Fruit fly (Drosophila melanogaster) whole organism, prepupa: ENCODE results near the gene Mer.

ENCODE experiments used
- Blimp-1 ChIP-seq: fragments of 200-800 bp; sonication (Bioruptor generic); optimal IDR thresholded peaks from 3 replicates; lab custom pipeline; 2017; ENCODE audit warnings: missing biosample characterization, missing genetic modification characterization, mild to moderate bottlenecking, moderate library complexity, missing genetic modification reagents
- CG10631 ChIP-seq: fragments of 200-800 bp; sonication (Bioruptor generic); optimal IDR thresholded peaks from 2 replicates; lab custom pipeline; 2016; ENCODE audit warnings: missing biosample characterization, missing genetic modification characterization
- CG10669 ChIP-seq: fragments of 200-800 bp; sonication (Bioruptor generic); optimal IDR thresholded peaks from 3 replicates; lab custom pipeline; 2018; ENCODE audit warnings: missing biosample characterization, mild to moderate bottlenecking, missing genetic modification characterization, moderate library complexity
- CG11762 ChIP-seq: fragments of 200-800 bp; sonication (Bioruptor generic); optimal IDR thresholded peaks from 3 replicates; lab custom pipeline; 2016; ENCODE audit warnings: missing biosample characterization, missing genetic modification characterization; ENCODE audit not compliant: insufficient read depth
- CG11902 ChIP-seq: fragments of 200-800 bp; sonication (Bioruptor generic); optimal IDR thresholded peaks from 3 replicates; lab custom pipeline; 2016; ENCODE audit warnings: missing biosample characterization, missing genetic modification characterization
- CG1621 ChIP-seq: fragments of 200-800 bp; sonication (Bioruptor generic); optimal IDR thresholded peaks from 3 replicates; lab custom pipeline; 2018; ENCODE audit warnings: missing biosample characterization, mild to moderate bottlenecking, missing genetic modification characterization
- CG16779 ChIP-seq: fragments of 200-800 bp; sonication (Bioruptor generic); optimal IDR thresholded peaks from 3 replicates; lab custom pipeline; 2017; ENCODE audit warnings: missing biosample characterization, mild to moderate bottlenecking, missing genetic modification characterization
- CG32006 ChIP-seq: fragments of 200-800 bp; sonication (Bioruptor generic); optimal IDR thresholded peaks from 3 replicates; lab custom pipeline; 2017; ENCODE audit warnings: missing biosample characterization, mild to moderate bottlenecking, missing genetic modification characterization
- CG34406 ChIP-seq: fragments of 200-800 bp; sonication (Bioruptor generic); optimal IDR thresholded peaks from 3 replicates; lab custom pipeline; 2016; ENCODE audit warnings: missing biosample characterization, missing genetic modification characterization
- CG3919 ChIP-seq: fragments of 200-800 bp; sonication (Bioruptor generic); optimal IDR thresholded peaks from 3 replicates; lab custom pipeline; 2016; ENCODE audit warnings: missing biosample characterization, missing genetic modification characterization
- CG4318 ChIP-seq: fragments of 200-800 bp; sonication (Bioruptor generic); optimal IDR thresholded peaks from 3 replicates; lab custom pipeline; 2017; ENCODE audit warnings: missing biosample characterization, mild to moderate bottlenecking, missing genetic modification characterization
- CG6163 ChIP-seq: fragments of 200-800 bp; sonication (Bioruptor generic); IDR thresholded peaks from 3 replicates; pipeline ENCODE4 v1.3.6; 2022; ENCODE audit warnings: missing biosample characterization, missing genetic modification characterization
- CG6276 ChIP-seq: fragments of 200-800 bp; sonication (Bioruptor generic); optimal IDR thresholded peaks from 2 replicates; lab custom pipeline; 2017; ENCODE audit warnings: missing biosample characterization, mild to moderate bottlenecking, missing genetic modification characterization
- CG6792 ChIP-seq: fragments of 200-800 bp; sonication (Bioruptor generic); optimal IDR thresholded peaks from 3 replicates; lab custom pipeline; 2016; ENCODE audit warnings: missing biosample characterization, missing genetic modification characterization
- CG7368 ChIP-seq: fragments of 200-800 bp; sonication (Bioruptor generic); optimal IDR thresholded peaks from 3 replicates; lab custom pipeline; 2016; ENCODE audit warnings: missing biosample characterization, missing genetic modification characterization
- CG8119 ChIP-seq: fragments of 200-800 bp; sonication (Bioruptor generic); IDR thresholded peaks from 3 replicates; pipeline ENCODE4 v1.3.6; 2022; ENCODE audit warnings: missing biosample characterization, missing genetic modification characterization
- CG8319 ChIP-seq: fragments of 200-800 bp; sonication (Bioruptor generic); optimal IDR thresholded peaks from 3 replicates; lab custom pipeline; 2016; ENCODE audit warnings: missing biosample characterization, missing genetic modification characterization
- CG9139 ChIP-seq: fragments of 200-800 bp; sonication (Bioruptor generic); optimal IDR thresholded peaks from 3 replicates; lab custom pipeline; 2017; ENCODE audit warnings: missing biosample characterization, mild to moderate bottlenecking, missing genetic modification characterization
- Eip75B ChIP-seq: fragments of 200-800 bp; sonication (Bioruptor generic); optimal IDR thresholded peaks from 3 replicates; lab custom pipeline; 2016; ENCODE audit warnings: missing biosample characterization, missing genetic modification characterization
- Eip78C ChIP-seq: fragments of 200-800 bp; sonication (Bioruptor generic); peaks from one replicate; lab custom pipeline; 2016; ENCODE audit warnings: missing biosample characterization, missing genetic modification characterization
- Eip93F ChIP-seq: fragments of 200-800 bp; sonication (Bioruptor generic); optimal IDR thresholded peaks from 2 replicates; lab custom pipeline; 2016; ENCODE audit warnings: missing biosample characterization, mild to moderate bottlenecking, missing genetic modification characterization
- Ets96B ChIP-seq: fragments of 200-800 bp; optimal IDR thresholded peaks from 2 replicates; lab custom pipeline; 2019; ENCODE audit warnings: missing biosample characterization, mild to moderate bottlenecking, missing genetic modification characterization, moderate library complexity
- Gug ChIP-seq: fragments of 200-800 bp; sonication (Bioruptor generic); IDR thresholded peaks from 2 replicates; pipeline ENCODE4 v1.3.6; 2022; ENCODE audit warnings: missing biosample characterization, missing genetic modification characterization
- Hr4 ChIP-seq: fragments of 200-800 bp; sonication (Bioruptor generic); optimal IDR thresholded peaks from 3 replicates; lab custom pipeline; 2016; ENCODE audit warnings: missing biosample characterization, missing genetic modification characterization
- Lpt ChIP-seq: fragments of 200-800 bp; sonication (Bioruptor generic); optimal IDR thresholded peaks from 3 replicates; lab custom pipeline; 2016; ENCODE audit warnings: missing biosample characterization, missing genetic modification characterization
- Met ChIP-seq: fragments of 200-800 bp; sonication (Bioruptor generic); optimal IDR thresholded peaks from 3 replicates; lab custom pipeline; 2016; ENCODE audit warnings: missing biosample characterization, missing genetic modification characterization
- Smox ChIP-seq: fragments of 200-800 bp; sonication (Bioruptor generic); optimal IDR thresholded peaks from 3 replicates; lab custom pipeline; 2016; ENCODE audit warnings: missing biosample characterization, missing genetic modification characterization
- Sox102F ChIP-seq: fragments of 200-800 bp; sonication (Bioruptor generic); optimal IDR thresholded peaks from 2 replicates; lab custom pipeline; 2016; ENCODE audit warnings: missing biosample characterization, mild to moderate bottlenecking, missing genetic modification characterization
- Sox14 ChIP-seq: fragments of 200-800 bp; sonication (Bioruptor generic); optimal IDR thresholded peaks from 3 replicates; lab custom pipeline; 2016; ENCODE audit warnings: missing biosample characterization, missing genetic modification characterization
- Sox15 ChIP-seq: fragments of 200-800 bp; sonication (Bioruptor generic); optimal IDR thresholded peaks from 3 replicates; lab custom pipeline; 2016; ENCODE audit warnings: missing biosample characterization, missing genetic modification characterization
- achi ChIP-seq: fragments of 200-800 bp; sonication (Bioruptor generic); optimal IDR thresholded peaks from 3 replicates; lab custom pipeline; 2016; ENCODE audit warnings: missing biosample characterization, missing genetic modification characterization
- acj6 ChIP-seq: fragments of 200-800 bp; sonication (Bioruptor generic); optimal IDR thresholded peaks from 3 replicates; lab custom pipeline; 2016; ENCODE audit warnings: missing biosample characterization, missing genetic modification characterization
- dac ChIP-seq: fragments of 200-800 bp; sonication (Bioruptor generic); optimal IDR thresholded peaks from 2 replicates; lab custom pipeline; 2017; ENCODE audit warnings: missing biosample characterization, mild to moderate bottlenecking, missing genetic modification characterization
- dsx ChIP-seq: fragments of 200-800 bp; optimal IDR thresholded peaks from 3 replicates; lab custom pipeline; 2019; ENCODE audit warnings: missing biosample characterization, mild to moderate bottlenecking, missing genetic modification characterization, moderate library complexity; ENCODE audit not compliant: poor library complexity, severe bottlenecking
- eg ChIP-seq: fragments of 200-800 bp; sonication (Bioruptor generic); IDR thresholded peaks from 3 replicates; pipeline ENCODE4 v1.3.6; 2022; ENCODE audit warnings: missing biosample characterization, missing genetic modification characterization
- esn ChIP-seq: fragments of 200-800 bp; sonication (Bioruptor generic); optimal IDR thresholded peaks from 2 replicates; lab custom pipeline; 2016; ENCODE audit warnings: missing biosample characterization, mild to moderate bottlenecking, missing genetic modification characterization, moderate library complexity
- fd59A ChIP-seq: fragments of 200-800 bp; sonication (Bioruptor generic); optimal IDR thresholded peaks from 2 replicates; lab custom pipeline; 2017; ENCODE audit warnings: missing biosample characterization, mild to moderate bottlenecking, missing genetic modification characterization, missing genetic modification reagents
- fd85E ChIP-seq: fragments of 200-800 bp; sonication (Bioruptor generic); optimal IDR thresholded peaks from 3 replicates; lab custom pipeline; 2016; ENCODE audit warnings: missing biosample characterization, missing genetic modification characterization
- fkh ChIP-seq: fragments of 200-800 bp; sonication (Bioruptor generic); optimal IDR thresholded peaks from 3 replicates; lab custom pipeline; 2017; ENCODE audit warnings: missing biosample characterization, mild to moderate bottlenecking, missing genetic modification characterization, moderate library complexity
- lz ChIP-seq: fragments of 200-800 bp; sonication (Bioruptor generic); optimal IDR thresholded peaks from 3 replicates; lab custom pipeline; 2016; ENCODE audit warnings: missing biosample characterization, missing genetic modification characterization
- net ChIP-seq: fragments of 200-800 bp; sonication (Bioruptor generic); optimal IDR thresholded peaks from 3 replicates; lab custom pipeline; 2016; ENCODE audit warnings: missing biosample characterization, missing genetic modification characterization
- pdm3 ChIP-seq: fragments of 200-800 bp; sonication (Bioruptor generic); optimal IDR thresholded peaks from 3 replicates; lab custom pipeline; 2016; ENCODE audit warnings: missing biosample characterization, missing genetic modification characterization
- salr ChIP-seq, 2 experiments: fragments of 200-800 bp; sonication (Bioruptor generic); optimal IDR thresholded peaks; 3 replicates each; lab custom pipeline; 2016 to 2018; ENCODE audit warnings: missing biosample characterization in 2 of 2, missing genetic modification characterization in 2 of 2, mild to moderate bottlenecking in 1 of 2
- ss ChIP-seq, 2 experiments: fragments of 200-800 bp; sonication (Bioruptor generic); optimal IDR thresholded peaks; 2 replicates in 1 of 2; 3 replicates in 1 of 2; lab custom pipeline; 2017 to 2018; ENCODE audit warnings: mild to moderate bottlenecking in 2 of 2, missing biosample characterization in 2 of 2, missing genetic modification characterization in 2 of 2, moderate library complexity in 1 of 2
- svp ChIP-seq: fragments of 200-800 bp; sonication (Bioruptor generic); peaks from one replicate; lab custom pipeline; 2016; ENCODE audit warnings: missing biosample characterization, missing genetic modification characterization
- topi ChIP-seq: fragments of 200-800 bp; sonication (Bioruptor generic); optimal IDR thresholded peaks from 3 replicates; lab custom pipeline; 2016; ENCODE audit warnings: missing biosample characterization, missing genetic modification characterization
- vri ChIP-seq: fragments of 200-800 bp; sonication (Bioruptor generic); optimal IDR thresholded peaks from 3 replicates; lab custom pipeline; 2016; ENCODE audit warnings: missing biosample characterization, mild to moderate bottlenecking, missing genetic modification characterization

Mer gene

DNA sequence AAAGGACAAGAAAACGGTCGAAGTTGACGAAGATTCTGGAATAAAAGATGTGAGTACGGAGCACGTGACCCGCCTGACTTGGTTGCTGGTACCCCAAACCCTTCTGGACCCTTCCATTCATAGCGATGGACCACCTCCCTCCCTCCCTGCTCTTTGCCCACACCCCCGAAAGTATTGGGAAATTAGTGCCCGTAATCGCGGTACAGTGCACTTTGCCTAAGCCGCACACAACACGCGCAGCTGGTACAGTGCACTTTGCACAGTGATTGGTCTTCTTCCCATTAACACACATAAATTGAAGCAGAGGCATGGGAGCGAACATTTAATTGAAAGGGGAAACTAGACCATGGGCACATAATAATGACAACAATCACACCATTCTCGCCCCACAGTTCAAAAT is 9.3 kb downstream of the Mer start:
- TF ChIP-seq Sox14 (GFP tag; lab: Kevin White, UChicago), result no peak
- no peak for TF ChIP-seq CG9139 (GFP tag; lab: Kevin White, UChicago)
- TF ChIP-seq eg (GFP tag; lab: Robert Waterston, UW), result no peak
- TF ChIP-seq topi (GFP tag; lab: Kevin White, UChicago), result no peak
- TF ChIP-seq fd85E (GFP tag; lab: Kevin White, UChicago), result no peak
- no peak for TF ChIP-seq CG34406 (GFP tag; lab: Kevin White, UChicago)
- no peak for TF ChIP-seq CG11762 (GFP tag; lab: Kevin White, UChicago)
- no peak for TF ChIP-seq CG8319

- no peak for TF ChIP-seq CG6163 (GFP tag; lab: Robert Waterston, UW)
- no peak for TF ChIP-seq Hr4 (GFP tag; lab: Kevin White, UChicago)
- TF ChIP-seq vri (GFP tag; lab: Kevin White, UChicago), result no peak
- TF ChIP-seq Sox15, result no peak
- TF ChIP-seq Met, result no peak
- no peak for TF ChIP-seq Gug
- no peak for TF ChIP-seq CG11762 (GFP tag; lab: Kevin White, UChicago)
- TF ChIP-seq eg (GFP tag; lab: Robert Waterston, UW), result 0 out of 3 replicates have a peak, but pooled peaks have one; percentile 22
- peak; percentile 44 for TF ChIP-seq Blimp-1 (GFP tag; lab: Kevin White, UChicago)
- TF ChIP-seq CG10669, result no peak
- TF ChIP-seq pdm3, result no peak
- TF ChIP-seq CG16779 (tag; lab: Kevin White, UChicago), result no peak
- TF ChIP-seq CG9139 (GFP tag; lab: Kevin White, UChicago), result no peak
- TF ChIP-seq dac (GFP tag; lab: Kevin White, UChicago), result no peak
- TF ChIP-seq Eip78C (GFP tag; lab: Kevin White, UChicago), result peak; percentile 77
- no peak for TF ChIP-seq Sox102F (GFP tag; lab: Kevin White, UChicago)
- TF ChIP-seq svp (GFP tag; lab: Kevin White, UChicago), result no peak
- TF ChIP-seq CG10631 (GFP tag; lab: Kevin White, UChicago), result no peak
- peak; percentile 22 for TF ChIP-seq topi (GFP tag; lab: Kevin White, UChicago)
- peak in 1 of 2 experiments; percentile 36 for TF ChIP-seq ss (GFP tag; optimal IDR thresholded peaks at IDR 0.05; lab: Kevin White, UChicago)
- TF ChIP-seq achi (GFP tag; lab: Kevin White, UChicago), result no peak
- TF ChIP-seq net (GFP tag; lab: Kevin White, UChicago), result peak; percentile 45
- no peak for TF ChIP-seq CG1621 (tag; lab: Kevin White, UChicago)
- TF ChIP-seq fkh (GFP tag; lab: Kevin White, UChicago), result no peak
- no peak for TF ChIP-seq CG8319
- TF ChIP-seq esn (GFP tag; lab: Kevin White, UChicago), result no peak
- no peak for TF ChIP-seq CG6792
- TF ChIP-seq CG6276 (GFP tag; lab: Kevin White, UChicago), result no peak
- no peak for TF ChIP-seq CG34406 (GFP tag; lab: Kevin White, UChicago)
- TF ChIP-seq Sox14 (GFP tag; lab: Kevin White, UChicago), result peak; percentile 8
- TF ChIP-seq Smox (GFP tag; lab: Kevin White, UChicago), result no peak
- no peak for TF ChIP-seq CG32006
- no peak for TF ChIP-seq Eip75B (GFP tag; lab: Kevin White, UChicago)
- TF ChIP-seq fd59A (GFP tag; lab: Kevin White, UChicago), result no peak
- TF ChIP-seq dsx, result peak; percentile 9
- TF ChIP-seq CG11902 (GFP tag; lab: Kevin White, UChicago), result no peak
- TF ChIP-seq Ets96B (tag; lab: Kevin White, UChicago), result no peak
- no peak for TF ChIP-seq CG8119 (GFP tag; lab: Robert Waterston, UW)
- TF ChIP-seq salr (GFP tag; optimal IDR thresholded peaks at IDR 0.05; lab: Kevin White, UChicago), result no peak
- peak; percentile 0 for TF ChIP-seq CG7368 (GFP tag; lab: Kevin White, UChicago)
- TF ChIP-seq CG3919 (GFP tag; lab: Kevin White, UChicago), result no peak
- TF ChIP-seq acj6 (GFP tag; lab: Kevin White, UChicago), result no peak
- TF ChIP-seq lz (GFP tag; lab: Kevin White, UChicago), result no peak
- no peak for TF ChIP-seq Lpt (GFP tag; lab: Kevin White, UChicago)
- no peak for TF ChIP-seq Eip93F
- no peak for TF ChIP-seq CG4318 (GFP tag; lab: Kevin White, UChicago)
Observed at dm6 chrX:19683040-19683875, 10.0 kb downstream of the Mer start, which contains the start of the genes dome and Ubqn. TSS of gene dome (minus strand) at chrX:19683518. TSS of gene Ubqn (plus strand) at chrX:19683808.
